Worm (Caenorhabditis elegans) whole organism, early embryonic: ENCODE measurements around the gene cysl-3.

ENCODE experiments used
- ama-1 ChIP-seq: fragments of 150-350 bp; optimal IDR thresholded peaks from 2 replicates; lab custom pipeline; 2014
- ceh-13 ChIP-seq: fragments of 200-800 bp; sonication (Bioruptor generic); optimal IDR thresholded peaks from 2 replicates; lab custom pipeline; 2018; ENCODE audit warnings: mild to moderate bottlenecking, missing genetic modification characterization, missing compliant biosample characterization
- ceh-36 ChIP-seq: sonication (generic microtip); optimal IDR thresholded peaks from 2 replicates; lab custom pipeline; 2016; ENCODE audit warnings: missing genetic modification characterization, inconsistent platforms, missing compliant biosample characterization
- ets-7 ChIP-seq: sonication (generic microtip); optimal IDR thresholded peaks from 2 replicates; lab custom pipeline; 2016; ENCODE audit warnings: missing genotype, missing genetic modification characterization, missing compliant biosample characterization
- hmbx-1 ChIP-seq: sonication (generic microtip); optimal IDR thresholded peaks from 2 replicates; lab custom pipeline; 2016; ENCODE audit warnings: mild to moderate bottlenecking, missing genetic modification characterization, missing compliant biosample characterization
- tbx-37 ChIP-seq: fragments of 200-800 bp; sonication (Bioruptor generic); conservative IDR thresholded peaks from 2 replicates; pipeline ENCODE4 v1.3.6; 2022; ENCODE audit warnings: missing genetic modification reagents, missing genetic modification characterization, missing compliant biosample characterization

ce11 chrV:3773618-3774017, 2.3 kb downstream of the cysl-3 start:
- TF ChIP-seq ets-7 (tag; lab: Kevin White, UChicago) = no peak
- no peak for TF ChIP-seq hmbx-1 (tag; lab: Kevin White, UChicago)
- no peak for TF ChIP-seq ceh-36 (tag; lab: Kevin White, UChicago)
- TF ChIP-seq tbx-37 (GFP tag; lab: Robert Waterston, UW) = no peak
- TF ChIP-seq ama-1 (lab: Kevin White, UChicago) = no peak
- no peak for TF ChIP-seq ceh-13 (GFP tag; lab: Kevin White, UChicago)
